Fruit fly (Drosophila melanogaster) whole organism, embryonic: ENCODE data around the gene Syx18.

Experiments used
- Atf3 ChIP-seq: fragments of 200-800 bp; sonication (Bioruptor generic); optimal IDR thresholded peaks from 3 replicates; lab custom pipeline; 2016; ENCODE audit warnings: missing biosample characterization, missing genetic modification characterization
- Atf6 ChIP-seq: fragments of 200-800 bp; sonication (Bioruptor generic); IDR thresholded peaks from 2 replicates; pipeline ENCODE4 v1.3.6; 2022; ENCODE audit warnings: missing biosample characterization, missing genetic modification characterization
- C15 ChIP-seq: fragments of 200-800 bp; sonication (Bioruptor generic); IDR thresholded peaks from 3 replicates; pipeline ENCODE4 v1.3.6; 2022; ENCODE audit warnings: missing biosample characterization, missing genetic modification characterization
- CG10431 ChIP-seq: fragments of 200-800 bp; sonication (Bioruptor generic); optimal IDR thresholded peaks from 3 replicates; lab custom pipeline; 2018; ENCODE audit warnings: missing biosample characterization, mild to moderate bottlenecking, missing genetic modification characterization
- CG11247 ChIP-seq: fragments of 200-800 bp; sonication (Bioruptor generic); IDR thresholded peaks from 2 replicates; pipeline ENCODE4 v1.3.6; 2022; ENCODE audit warnings: missing biosample characterization, missing genetic modification characterization
- CG11504 ChIP-seq: fragments of 200-800 bp; sonication (Bioruptor generic); optimal IDR thresholded peaks from 3 replicates; lab custom pipeline; 2019; ENCODE audit warnings: missing biosample characterization, mild to moderate bottlenecking, missing genetic modification characterization, moderate library complexity
- CG12155 ChIP-seq: fragments of 200-800 bp; sonication (Bioruptor generic); optimal IDR thresholded peaks from 3 replicates; lab custom pipeline; 2016; ENCODE audit warnings: missing biosample characterization, missing genetic modification characterization
- CG14710 ChIP-seq: fragments of 200-800 bp; sonication (Bioruptor generic); optimal IDR thresholded peaks from 3 replicates; lab custom pipeline; 2019; ENCODE audit warnings: missing biosample characterization, mild to moderate bottlenecking, missing genetic modification characterization, moderate library complexity
- CG1832 ChIP-seq: fragments of 200-800 bp; sonication (Bioruptor generic); optimal IDR thresholded peaks from 2 replicates; lab custom pipeline; 2017; ENCODE audit warnings: missing biosample characterization, mild to moderate bottlenecking, missing genetic modification characterization, inconsistent platforms
- CG18599 ChIP-seq: fragments of 200-800 bp; sonication (Bioruptor generic); optimal IDR thresholded peaks from 3 replicates; lab custom pipeline; 2017; ENCODE audit warnings: missing biosample characterization, missing genetic modification characterization, mild to moderate bottlenecking, moderate library complexity, missing genetic modification reagents
- CG31365 ChIP-seq: fragments of 200-800 bp; sonication (Bioruptor generic); optimal IDR thresholded peaks from 2 replicates; lab custom pipeline; 2018; ENCODE audit warnings: missing biosample characterization, mild to moderate bottlenecking, missing genetic modification characterization
- CG31388 ChIP-seq: fragments of 200-800 bp; sonication (Bioruptor generic); optimal IDR thresholded peaks from 2 replicates; lab custom pipeline; 2016; ENCODE audit warnings: missing biosample characterization, missing genetic modification characterization
- CG34224 ChIP-seq: fragments of 200-800 bp; sonication (Bioruptor generic); IDR thresholded peaks from 3 replicates; pipeline ENCODE4 v1.3.6; 2022; ENCODE audit warnings: missing biosample characterization, missing genetic modification characterization; ENCODE audit not compliant: partially characterized antibody
- CG34376 ChIP-seq: fragments of 200-800 bp; sonication (Bioruptor generic); optimal IDR thresholded peaks from 2 replicates; lab custom pipeline; 2018; ENCODE audit warnings: missing biosample characterization, mild to moderate bottlenecking, missing genetic modification characterization
- CG4360 ChIP-seq: fragments of 200-800 bp; sonication (Bioruptor generic); IDR thresholded peaks from 2 replicates; pipeline ENCODE4 v1.3.6; 2022; ENCODE audit warnings: missing biosample characterization, missing genetic modification characterization
- CG6254 ChIP-seq: fragments of 200-800 bp; sonication (Bioruptor generic); optimal IDR thresholded peaks from 3 replicates; lab custom pipeline; 2017; ENCODE audit warnings: mild to moderate bottlenecking, missing biosample characterization, missing genetic modification reagents, missing genetic modification characterization
- CG9609 ChIP-seq: fragments of 200-800 bp; sonication (Bioruptor generic); optimal IDR thresholded peaks from 3 replicates; lab custom pipeline; 2016; ENCODE audit warnings: missing biosample characterization, missing genetic modification characterization
- CG9727 ChIP-seq: fragments of 200-800 bp; sonication (Bioruptor generic); optimal IDR thresholded peaks from 3 replicates; lab custom pipeline; 2017; ENCODE audit warnings: missing biosample characterization, mild to moderate bottlenecking, missing genetic modification characterization
- Camta ChIP-seq: fragments of 200-800 bp; sonication (Bioruptor generic); optimal IDR thresholded peaks from 2 replicates; lab custom pipeline; 2016; ENCODE audit warnings: missing biosample characterization, missing genetic modification characterization
- CkIIα-i1 ChIP-seq: fragments of 200-800 bp; sonication (Bioruptor generic); IDR thresholded peaks from 2 replicates; pipeline ENCODE4 v1.3.6; 2022; ENCODE audit warnings: missing biosample characterization, missing genetic modification characterization
- Drgx ChIP-seq: fragments of 200-800 bp; sonication (Bioruptor generic); IDR thresholded peaks from 2 replicates; pipeline ENCODE4 v1.3.6; 2022; ENCODE audit warnings: missing biosample characterization, missing genetic modification characterization
- Hand ChIP-seq: fragments of 200-800 bp; sonication (Bioruptor generic); optimal IDR thresholded peaks from 2 replicates; lab custom pipeline; 2017; ENCODE audit warnings: mild to moderate bottlenecking, missing biosample characterization, missing genetic modification reagents, missing genetic modification characterization
- HmgD ChIP-seq: fragments of 200-800 bp; sonication (Bioruptor generic); optimal IDR thresholded peaks from 3 replicates; lab custom pipeline; 2016; ENCODE audit warnings: missing biosample characterization, missing genetic modification characterization
- Lpt ChIP-seq: fragments of >200 bp; optimal IDR thresholded peaks from 2 replicates; lab custom pipeline; 2018; ENCODE audit warnings: missing biosample characterization, missing genetic modification characterization
- Myb ChIP-seq: fragments of 200-800 bp; sonication (Bioruptor generic); optimal IDR thresholded peaks from 2 replicates; lab custom pipeline; 2016; ENCODE audit warnings: missing biosample characterization, missing genetic modification characterization
- NC2β ChIP-seq: fragments of 200-800 bp; sonication (Bioruptor generic); optimal IDR thresholded peaks from 2 replicates; lab custom pipeline; 2016; ENCODE audit warnings: missing biosample characterization, missing genetic modification characterization
- Poxn ChIP-seq: fragments of 200-800 bp; sonication (Bioruptor generic); IDR thresholded peaks from 2 replicates; pipeline ENCODE4 v1.3.6; 2022; ENCODE audit warnings: missing biosample characterization, missing genetic modification characterization
- Sry-δ ChIP-seq: fragments of 200-800 bp; sonication (Bioruptor generic); optimal IDR thresholded peaks from 2 replicates; lab custom pipeline; 2016; ENCODE audit warnings: missing biosample characterization, missing genetic modification characterization
- Stat92E ChIP-seq, 3 experiments: fragments of >200 bp in 2 of 3; fragments of 200-800 bp in 1 of 3; sonication (Bioruptor generic) in 1 of 3; optimal IDR thresholded peaks; 2 replicates each; lab custom pipeline; 2017 to 2019; ENCODE audit warnings: missing biosample characterization in 3 of 3, missing genetic modification characterization in 3 of 3, mild to moderate bottlenecking in 1 of 3, moderate library complexity in 1 of 3
- TFAM ChIP-seq: fragments of 200-800 bp; sonication (Bioruptor generic); optimal IDR thresholded peaks from 2 replicates; lab custom pipeline; 2017; ENCODE audit warnings: missing biosample characterization, missing genetic modification characterization, inconsistent platforms
- Taf1 ChIP-seq: fragments of 200-800 bp; sonication (Bioruptor generic); IDR thresholded peaks from 2 replicates; pipeline ENCODE4 v1.3.6; 2022; ENCODE audit warnings: missing biosample characterization, missing genetic modification characterization
- Usf ChIP-seq: fragments of 200-800 bp; sonication (Bioruptor generic); optimal IDR thresholded peaks from 2 replicates; lab custom pipeline; 2017; ENCODE audit warnings: missing genotype, missing biosample characterization, missing genetic modification characterization
- chm ChIP-seq: fragments of 200-800 bp; sonication (Bioruptor generic); IDR thresholded peaks from 2 replicates; pipeline ENCODE4 v1.3.6; 2022; ENCODE audit warnings: missing biosample characterization, missing genetic modification characterization
- dan ChIP-seq: fragments of 200-800 bp; sonication (Bioruptor generic); IDR thresholded peaks from 2 replicates; pipeline ENCODE4 v1.3.6; 2022; ENCODE audit warnings: missing biosample characterization, missing genetic modification characterization
- dm ChIP-seq: fragments of 200-800 bp; sonication (Bioruptor generic); optimal IDR thresholded peaks from 3 replicates; lab custom pipeline; 2016; ENCODE audit warnings: missing biosample characterization, missing genetic modification characterization
- fd102C ChIP-seq: fragments of 200-800 bp; sonication (Bioruptor generic); optimal IDR thresholded peaks from 2 replicates; lab custom pipeline; 2018; ENCODE audit warnings: missing biosample characterization, mild to moderate bottlenecking, missing genetic modification characterization, moderate library complexity
- fd3F ChIP-seq: fragments of 200-800 bp; sonication (Bioruptor generic); optimal IDR thresholded peaks from 2 replicates; lab custom pipeline; 2018; ENCODE audit warnings: missing biosample characterization, mild to moderate bottlenecking, missing genetic modification characterization, moderate library complexity
- ftz-f1 ChIP-seq: fragments of 200-800 bp; sonication (Bioruptor generic); optimal IDR thresholded peaks from 2 replicates; lab custom pipeline; 2016; ENCODE audit warnings: missing biosample characterization, missing genetic modification characterization
- gce ChIP-seq: fragments of 200-800 bp; sonication (Bioruptor generic); IDR thresholded peaks from 3 replicates; pipeline ENCODE4 v1.3.6; 2022; ENCODE audit warnings: missing biosample characterization, missing genetic modification characterization
- grn ChIP-seq: fragments of 200-800 bp; sonication (Bioruptor generic); optimal IDR thresholded peaks from 3 replicates; lab custom pipeline; 2017; ENCODE audit warnings: missing biosample characterization, missing genetic modification characterization
- hb ChIP-seq: fragments of 200-800 bp; sonication (Bioruptor generic); IDR thresholded peaks from 3 replicates; pipeline ENCODE4 v1.3.6; 2022; ENCODE audit warnings: missing biosample characterization, missing genetic modification characterization; ENCODE audit not compliant: partially characterized antibody
- nom ChIP-seq: fragments of 200-800 bp; sonication (Bioruptor generic); optimal IDR thresholded peaks from 2 replicates; lab custom pipeline; 2017; ENCODE audit warnings: missing biosample characterization, missing genetic modification characterization, mild to moderate bottlenecking, moderate library complexity, missing genetic modification reagents
- otp ChIP-seq: fragments of 200-800 bp; sonication (Bioruptor generic); IDR thresholded peaks from 3 replicates; pipeline ENCODE4, ENCODE4 v1.3.6; 2022; ENCODE audit warnings: missing biosample characterization, missing genetic modification characterization
- p53 ChIP-seq: fragments of 200-800 bp; sonication (Bioruptor generic); optimal IDR thresholded peaks from 2 replicates; lab custom pipeline; 2016; ENCODE audit warnings: missing biosample characterization, missing genetic modification characterization
- phol ChIP-seq: fragments of 200-800 bp; sonication (Bioruptor generic); optimal IDR thresholded peaks from 3 replicates; lab custom pipeline; 2018; ENCODE audit warnings: missing biosample characterization, mild to moderate bottlenecking, missing genetic modification characterization, moderate library complexity
- pzg ChIP-seq: fragments of 200-800 bp; sonication (Bioruptor generic); optimal IDR thresholded peaks from 3 replicates; lab custom pipeline; 2018; ENCODE audit warnings: missing biosample characterization, mild to moderate bottlenecking, missing genetic modification characterization, moderate library complexity
- salm ChIP-seq: fragments of 200-800 bp; sonication (Bioruptor generic); optimal IDR thresholded peaks from 2 replicates; lab custom pipeline; 2018; ENCODE audit warnings: missing biosample characterization, mild to moderate bottlenecking, missing genetic modification characterization
- scrt ChIP-seq: fragments of 200-800 bp; sonication (Bioruptor generic); optimal IDR thresholded peaks from 2 replicates; lab custom pipeline; 2018; ENCODE audit warnings: missing biosample characterization, mild to moderate bottlenecking, missing genetic modification characterization, moderate library complexity
- sim ChIP-seq: fragments of 200-800 bp; sonication (Bioruptor generic); IDR thresholded peaks from 2 replicates; pipeline ENCODE4 v1.3.6; 2022; ENCODE audit warnings: missing biosample characterization, missing genetic modification characterization
- sob ChIP-seq: fragments of 200-800 bp; sonication (Bioruptor generic); IDR thresholded peaks from 2 replicates; pipeline ENCODE4 v1.3.6; 2022; ENCODE audit warnings: missing biosample characterization, missing genetic modification characterization
- trh ChIP-seq: fragments of 200-800 bp; sonication (Bioruptor generic); optimal IDR thresholded peaks from 2 replicates; lab custom pipeline; 2016; ENCODE audit warnings: missing biosample characterization, missing genetic modification characterization

Syx18 gene

DNA sequence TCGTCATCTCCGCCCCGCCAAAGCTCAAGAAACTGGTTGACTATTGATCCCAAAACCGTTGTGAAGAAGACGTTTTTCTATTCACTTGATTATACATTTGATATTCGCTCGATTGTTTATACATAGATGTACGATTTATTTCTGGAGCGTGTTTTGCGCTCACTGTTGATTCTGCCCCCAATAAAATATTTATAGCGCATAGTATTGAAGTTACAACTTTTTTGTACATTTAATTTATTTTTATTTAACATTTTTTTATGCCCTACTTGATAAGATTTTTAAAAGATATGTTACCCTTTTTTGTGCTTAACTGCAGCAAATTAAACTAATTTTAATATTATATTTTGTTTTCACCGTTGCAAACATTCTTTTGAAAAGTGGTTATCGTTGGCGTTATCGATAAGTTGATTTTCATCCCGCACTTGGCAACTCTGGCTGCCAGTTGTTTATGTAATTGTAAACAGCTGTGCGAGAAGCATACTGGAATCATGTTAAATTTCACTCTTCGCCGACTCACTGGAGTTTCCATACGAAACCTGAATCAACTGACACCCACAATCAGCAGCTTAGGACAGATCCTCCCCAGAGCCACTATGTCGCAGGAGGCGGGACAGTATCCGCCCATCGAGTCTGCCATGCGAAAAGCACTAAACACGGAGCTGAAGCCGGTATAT is 33.9 kb upstream of the Syx18 start, which contains the start of gene CG31126 (continued):
- TF ChIP-seq CG10431 (GFP tag; lab: Kevin White, UChicago) (no peak), p53 (no peak), CG6254 (GFP tag; lab: Kevin White, UChicago) (no peak), CG18599 (GFP tag; lab: Kevin White, UChicago) (no peak), sim (GFP tag; lab: Robert Waterston, UW) (no peak), Poxn (no peak), Drgx (GFP tag; lab: Robert Waterston, UW) (no peak), Hand (GFP tag; lab: Kevin White, UChicago) (no peak), scrt (GFP tag; lab: Kevin White, UChicago) (no peak), TFAM (GFP tag; lab: Kevin White, UChicago) (no peak), fd102C (GFP tag; lab: Kevin White, UChicago) (no peak), sob (GFP tag; lab: Robert Waterston, UW) (no peak), CG9727 (GFP tag; lab: Kevin White, UChicago) (no peak), CG14710 (tag; lab: Kevin White, UChicago) (peak; percentile 15), Taf1 (no peak), Atf6 (GFP tag; lab: Robert Waterston, UW) (no peak), trh (GFP tag; lab: Kevin White, UChicago) (no peak), C15 (GFP tag; lab: Robert Waterston, UW) (no peak), Lpt (GFP tag; lab: Kevin White, UChicago) (no peak), CkIIα-i1 (no peak), Myb (GFP tag; lab: Kevin White, UChicago) (peak; percentile 93), CG1832 (GFP tag; lab: Kevin White, UChicago) (no peak), dan (GFP tag; lab: Robert Waterston, UW) (no peak), salm (tag; lab: Kevin White, UChicago) (no peak), phol (no peak), CG34376 (GFP tag; lab: Kevin White, UChicago) (no peak), Usf (GFP tag; lab: Kevin White, UChicago) (no peak), gce (GFP tag; lab: Robert Waterston, UW) (no peak), nom (GFP tag; lab: Kevin White, UChicago) (no peak), pzg (GFP tag; lab: Kevin White, UChicago) (peak; percentile 67), chm (GFP tag; lab: Robert Waterston, UW) (no peak), ftz-f1 (GFP tag; lab: Kevin White, UChicago) (peak; percentile 64), CG12155 (GFP tag; lab: Kevin White, UChicago) (no peak), NC2β (GFP tag; lab: Kevin White, UChicago) (no peak), CG11247 (GFP tag; lab: Robert Waterston, UW) (no peak), Sry-δ (GFP tag; lab: Kevin White, UChicago) (peak; percentile 29), CG4360 (GFP tag; lab: Robert Waterston, UW) (no peak), CG9609 (no peak), HmgD (GFP tag; lab: Kevin White, UChicago) (no peak), dm (GFP tag; lab: Kevin White, UChicago) (no peak), hb (GFP tag; lab: Robert Waterston, UW) (no peak), Atf3 (GFP tag; lab: Kevin White, UChicago) (no peak), fd3F (GFP tag; lab: Kevin White, UChicago) (no peak), CG34224 (GFP tag; lab: Robert Waterston, UW) (peak; percentile 67), otp (GFP tag; lab: Robert Waterston, UW) (no peak), CG31365 (tag; lab: Kevin White, UChicago) (no peak), Camta (GFP tag; lab: Kevin White, UChicago) (no peak), grn (GFP tag; lab: Kevin White, UChicago) (no peak), Stat92E (GFP tag; optimal IDR thresholded peaks at IDR 0.05; lab: Kevin White, UChicago) (no peak), CG31388 (no peak), CG11504 (tag; lab: Kevin White, UChicago) (no peak)
